Worm (Caenorhabditis elegans) whole organism, L2 larva: ENCODE data around the gene F01F1.11.

Experiments
- C34F6.9 ChIP-seq: fragments of 150-350 bp; optimal IDR thresholded peaks from 2 replicates; lab custom pipeline; 2014; ENCODE audit warnings: missing biosample characterization, missing genetic modification characterization
- F13H6.1 ChIP-seq: sonication (generic microtip); optimal IDR thresholded peaks from 2 replicates; lab custom pipeline; 2016; ENCODE audit warnings: missing genetic modification characterization, missing compliant biosample characterization
- ZK546.5 ChIP-seq: sonication (generic microtip); optimal IDR thresholded peaks from 2 replicates; lab custom pipeline; 2017; ENCODE audit warnings: missing biosample characterization, missing genetic modification characterization
- alr-1 ChIP-seq: fragments of 150-350 bp; optimal IDR thresholded peaks from 2 replicates; lab custom pipeline; 2014; ENCODE audit warnings: missing biosample characterization, missing genetic modification characterization
- ama-1 ChIP-seq: fragments of 150-350 bp; optimal IDR thresholded peaks from 2 replicates; lab custom pipeline; 2018; ENCODE audit warnings: inconsistent platforms
- blmp-1 ChIP-seq: sonication (generic microtip); optimal IDR thresholded peaks from 2 replicates; lab custom pipeline; 2017; ENCODE audit warnings: missing genetic modification characterization, mild to moderate bottlenecking, missing compliant biosample characterization, antibody characterized with exemption, moderate library complexity; ENCODE audit not compliant: insufficient read depth
- ceh-16 ChIP-seq: fragments of 150-350 bp; optimal IDR thresholded peaks from 2 replicates; lab custom pipeline; 2014; ENCODE audit warnings: missing biosample characterization, missing genetic modification characterization
- crh-2 ChIP-seq: sonication (generic microtip); optimal IDR thresholded peaks from 2 replicates; lab custom pipeline; 2017; ENCODE audit warnings: missing biosample characterization, missing genetic modification characterization
- dmd-4 ChIP-seq: sonication (generic microtip); optimal IDR thresholded peaks from 2 replicates; lab custom pipeline; 2017; ENCODE audit warnings: missing biosample characterization, missing genetic modification characterization
- elt-1 ChIP-seq: fragments of 150-350 bp; optimal IDR thresholded peaks from 2 replicates; lab custom pipeline; 2014; ENCODE audit warnings: missing biosample characterization, missing genetic modification characterization
- elt-3 ChIP-seq: sonication (generic microtip); optimal IDR thresholded peaks from 2 replicates; lab custom pipeline; 2017; ENCODE audit warnings: missing biosample characterization, missing genetic modification characterization
- fos-1 ChIP-seq: fragments of 150-350 bp; optimal IDR thresholded peaks from 2 replicates; lab custom pipeline; 2014; ENCODE audit warnings: missing biosample characterization, missing genetic modification characterization
- gmeb-1 ChIP-seq: fragments of 150-350 bp; optimal IDR thresholded peaks from 2 replicates; lab custom pipeline; 2014; ENCODE audit warnings: missing biosample characterization, missing genetic modification characterization
- lin-11 ChIP-seq: fragments of 150-350 bp; sonication (generic microtip); optimal IDR thresholded peaks from 2 replicates; lab custom pipeline; 2014; ENCODE audit warnings: missing biosample characterization, missing genetic modification characterization, inconsistent platforms, mixed read lengths
- lin-13 ChIP-seq: fragments of 150-350 bp; optimal IDR thresholded peaks from 2 replicates; lab custom pipeline; 2014; ENCODE audit warnings: missing biosample characterization, missing genetic modification reagents, missing genetic modification characterization
- lin-39 ChIP-seq: fragments of 150-350 bp; optimal IDR thresholded peaks from 2 replicates; lab custom pipeline; 2014; ENCODE audit warnings: missing biosample characterization, missing genetic modification reagents, missing genetic modification characterization
- lsy-2 ChIP-seq, 2 experiments: fragments of 150-350 bp in 1 of 2; sonication (generic microtip) in 1 of 2; optimal IDR thresholded peaks; 2 replicates each; lab custom pipeline; 2014 to 2017; ENCODE audit warnings: missing biosample characterization in 2 of 2, missing genetic modification characterization in 2 of 2
- mab-5 ChIP-seq: fragments of 150-350 bp; optimal IDR thresholded peaks from 2 replicates; lab custom pipeline; 2014; ENCODE audit warnings: missing biosample characterization, missing genetic modification characterization
- mbf-1 ChIP-seq: sonication (generic microtip); optimal IDR thresholded peaks from 2 replicates; lab custom pipeline; 2017; ENCODE audit warnings: missing biosample characterization, missing genetic modification characterization
- mdl-1 ChIP-seq, 2 experiments: fragments of 150-350 bp in 1 of 2; sonication (generic microtip) in 1 of 2; optimal IDR thresholded peaks; 2 replicates each; lab custom pipeline; 2017; ENCODE audit warnings: missing biosample characterization in 2 of 2, missing genetic modification characterization in 2 of 2
- nhr-10 ChIP-seq: sonication (generic microtip); optimal IDR thresholded peaks from 2 replicates; lab custom pipeline; 2017; ENCODE audit warnings: missing biosample characterization, missing genetic modification characterization
- nhr-11 ChIP-seq: fragments of 150-350 bp; optimal IDR thresholded peaks from 2 replicates; lab custom pipeline; 2014; ENCODE audit warnings: missing biosample characterization, missing genetic modification characterization
- nhr-12 ChIP-seq: fragments of 150-350 bp; optimal IDR thresholded peaks from 2 replicates; lab custom pipeline; 2014; ENCODE audit warnings: missing biosample characterization, missing genetic modification characterization
- nhr-129 ChIP-seq: fragments of 150-350 bp; optimal IDR thresholded peaks from 2 replicates; lab custom pipeline; 2014; ENCODE audit warnings: missing biosample characterization, missing genetic modification characterization
- nhr-23 ChIP-seq: fragments of 150-350 bp; optimal IDR thresholded peaks from 2 replicates; lab custom pipeline; 2014; ENCODE audit warnings: missing biosample characterization, missing genetic modification reagents, missing genetic modification characterization
- nhr-237 ChIP-seq: fragments of 150-350 bp; optimal IDR thresholded peaks from 2 replicates; lab custom pipeline; 2014; ENCODE audit warnings: missing biosample characterization, missing genetic modification characterization
- nhr-25 ChIP-seq: fragments of 150-350 bp; sonication (generic microtip); optimal IDR thresholded peaks from 3 replicates; lab custom pipeline; 2014; ENCODE audit warnings: missing biosample characterization, missing genetic modification characterization
- nhr-6 ChIP-seq: fragments of 150-350 bp; optimal IDR thresholded peaks from 2 replicates; lab custom pipeline; 2014; ENCODE audit warnings: missing biosample characterization, missing genetic modification characterization
- nhr-77 ChIP-seq: fragments of 150-350 bp; optimal IDR thresholded peaks from 2 replicates; lab custom pipeline; 2014; ENCODE audit warnings: missing biosample characterization, missing genetic modification characterization
- sma-3 ChIP-seq: sonication (generic microtip); optimal IDR thresholded peaks from 2 replicates; lab custom pipeline; 2016; ENCODE audit warnings: missing genetic modification reagents, missing genetic modification characterization, missing compliant biosample characterization
- sma-9 ChIP-seq, 2 experiments: fragments of 150-350 bp in 1 of 2; sonication (generic microtip) in 1 of 2; optimal IDR thresholded peaks; 2 replicates each; lab custom pipeline; 2014 to 2016; ENCODE audit warnings: missing genetic modification characterization in 2 of 2, mild to moderate bottlenecking in 1 of 2, missing biosample characterization in 1 of 2, missing compliant biosample characterization in 1 of 2, missing genetic modification reagents in 1 of 2, moderate library complexity in 1 of 2
- snpc-4 ChIP-seq: fragments of 150-350 bp; optimal IDR thresholded peaks from 2 replicates; lab custom pipeline; 2014; ENCODE audit warnings: missing biosample characterization, missing genetic modification characterization
- unc-39 ChIP-seq: fragments of 150-350 bp; optimal IDR thresholded peaks from 2 replicates; lab custom pipeline; 2014; ENCODE audit warnings: missing biosample characterization, missing genetic modification characterization
- unc-55 ChIP-seq: fragments of 150-350 bp; sonication (generic microtip); optimal IDR thresholded peaks from 3 replicates; lab custom pipeline; 2014; ENCODE audit warnings: missing biosample characterization, missing genetic modification reagents, missing genetic modification characterization
- ztf-4 ChIP-seq: fragments of 150-350 bp; optimal IDR thresholded peaks from 2 replicates; lab custom pipeline; 2014; ENCODE audit warnings: missing biosample characterization, missing genetic modification characterization

Gene F01F1.11

ce11 chrIII:5897468-5897867 is 25.8 kb upstream of the F01F1.11 start (continued):
- TF ChIP-seq nhr-23 (tag; lab: Kevin White, UChicago) (no peak), unc-55 (peak; percentile 30), ceh-16 (tag; lab: Kevin White, UChicago) (no peak), unc-39 (tag; lab: Kevin White, UChicago) (no peak), C34F6.9 (peak; percentile 42), ama-1 (lab: Kevin White, UChicago) (no peak), nhr-77 (tag; lab: Kevin White, UChicago) (no peak), nhr-11 (no peak), sma-9 (GFP tag; optimal IDR thresholded peaks at IDR 0.05; lab: Kevin White, UChicago) (no peak), sma-9 (tag; optimal IDR thresholded peaks at IDR 0.05; lab: Kevin White, UChicago) (no peak), nhr-12 (no peak), elt-3 (tag; lab: Kevin White, UChicago) (no peak), mdl-1 (tag; optimal IDR thresholded peaks at IDR 0.05; lab: Kevin White, UChicago) (no peak), dmd-4 (tag; lab: Kevin White, UChicago) (no peak), nhr-10 (tag; lab: Kevin White, UChicago) (no peak), snpc-4 (tag; lab: Kevin White, UChicago) (no peak), sma-3 (GFP tag; lab: Kevin White, UChicago) (no peak), blmp-1 (no peak)

- TF ChIP-seq ama-1 (lab: Kevin White, UChicago): no peak
- no peak for TF ChIP-seq C34F6.9
Measured at ce11 chrIII:5895913-5896312, 24.2 kb upstream of the F01F1.11 start, which contains the start of gene pxl-1. Gene pxl-1 (minus strand): TSS chrIII:5896013.

ce11 chrIII:5892909-5893308 is 21.2 kb upstream of the F01F1.11 start:
- TF ChIP-seq dmd-4 (tag; lab: Kevin White, UChicago) (no peak), F13H6.1 (tag; lab: Kevin White, UChicago) (peak; percentile 31), ztf-4 (tag; lab: Kevin White, UChicago) (no peak)
- TF ChIP-seq, all 48 proteins: peak for 1

ce11 chrIII:5888675-5889074 is 17.0 kb upstream of the F01F1.11 start, which contains the start of gene C28H8.8:
Gene C28H8.8 (minus strand): TSS chrIII:5888775.
- TF ChIP-seq nhr-77 (tag; lab: Kevin White, UChicago) (no peak), ZK546.5 (no peak), nhr-25 (no peak), ceh-16 (tag; lab: Kevin White, UChicago) (no peak)

ce11 chrIII:5886893-5887292 is 15.2 kb upstream of the F01F1.11 start, which contains the start of gene C28H8.7:
Gene C28H8.7 (minus strand): TSS chrIII:5886993.
- no peak for TF ChIP-seq ceh-16 (tag; lab: Kevin White, UChicago)
- TF ChIP-seq lin-11: no peak
- TF ChIP-seq mdl-1 (tag; optimal IDR thresholded peaks at IDR 0.05; lab: Kevin White, UChicago): no peak
- TF ChIP-seq ama-1 (lab: Kevin White, UChicago): no peak
- no peak for TF ChIP-seq nhr-6
- TF ChIP-seq gmeb-1 (tag; lab: Kevin White, UChicago): no peak
- TF ChIP-seq alr-1 (tag; lab: Kevin White, UChicago): no peak
- TF ChIP-seq lin-39: no peak
- TF ChIP-seq lin-13: no peak
- no peak for TF ChIP-seq unc-55
- no peak for TF ChIP-seq lsy-2 (tag; optimal IDR thresholded peaks at IDR 0.05; lab: Kevin White, UChicago)
- TF ChIP-seq dmd-4 (tag; lab: Kevin White, UChicago): no peak
- no peak for TF ChIP-seq nhr-237 (tag; lab: Kevin White, UChicago)
- no peak for TF ChIP-seq crh-2 (tag; lab: Kevin White, UChicago)

- TF ChIP-seq mab-5 (tag; lab: Kevin White, UChicago): no peak
- TF ChIP-seq crh-2 (tag; lab: Kevin White, UChicago): no peak
- TF ChIP-seq nhr-77 (tag; lab: Kevin White, UChicago): no peak
- TF ChIP-seq C34F6.9: no peak
- TF ChIP-seq ama-1 (lab: Kevin White, UChicago): no peak
- TF ChIP-seq lsy-2 (tag; optimal IDR thresholded peaks at IDR 0.05; lab: Kevin White, UChicago): no peak
- TF ChIP-seq dmd-4 (tag; lab: Kevin White, UChicago): no peak
- no peak for TF ChIP-seq nhr-129
- TF ChIP-seq fos-1: no peak
- no peak for TF ChIP-seq elt-1 (tag; lab: Kevin White, UChicago)
- no peak for TF ChIP-seq mbf-1 (tag; lab: Kevin White, UChicago)
- TF ChIP-seq unc-55: no peak
- TF ChIP-seq sma-3 (GFP tag; lab: Kevin White, UChicago): no peak
- no peak for TF ChIP-seq ztf-4 (tag; lab: Kevin White, UChicago)
Measured at ce11 chrIII:5884459-5884858, 12.8 kb upstream of the F01F1.11 start.
